Worm (Caenorhabditis elegans) whole organism, early embryonic: ENCODE results near the gene serp-1.2.

ENCODE experiments used
- B0310.2 ChIP-seq: sonication (generic microtip); optimal IDR thresholded peaks from 2 replicates; lab custom pipeline; 2016; ENCODE audit warnings: mild to moderate bottlenecking, missing genetic modification characterization, missing compliant biosample characterization
- F13C5.2 ChIP-seq: sonication (generic microtip); optimal IDR thresholded peaks from 2 replicates; lab custom pipeline; 2017; ENCODE audit warnings: mild to moderate bottlenecking, missing genetic modification characterization, inconsistent platforms, missing compliant biosample characterization
- aly-1 ChIP-seq: sonication (generic microtip); optimal IDR thresholded peaks from 2 replicates; lab custom pipeline; 2016; ENCODE audit warnings: missing genetic modification characterization, missing compliant biosample characterization
- ama-1 ChIP-seq: fragments of 150-350 bp; optimal IDR thresholded peaks from 2 replicates; lab custom pipeline; 2014
- ceh-13 ChIP-seq: fragments of 200-800 bp; sonication (Bioruptor generic); optimal IDR thresholded peaks from 2 replicates; lab custom pipeline; 2018; ENCODE audit warnings: mild to moderate bottlenecking, missing genetic modification characterization, missing compliant biosample characterization
- ceh-36 ChIP-seq: sonication (generic microtip); optimal IDR thresholded peaks from 2 replicates; lab custom pipeline; 2016; ENCODE audit warnings: missing genetic modification characterization, inconsistent platforms, missing compliant biosample characterization
- ets-7 ChIP-seq: sonication (generic microtip); optimal IDR thresholded peaks from 2 replicates; lab custom pipeline; 2016; ENCODE audit warnings: missing genotype, missing genetic modification characterization, missing compliant biosample characterization
- flt-1 ChIP-seq: fragments of 200-800 bp; sonication (Bioruptor generic); IDR thresholded peaks from 2 replicates; pipeline ENCODE4 v1.3.6; 2022; ENCODE audit warnings: missing genetic modification characterization, missing compliant biosample characterization
- hmbx-1 ChIP-seq: sonication (generic microtip); optimal IDR thresholded peaks from 2 replicates; lab custom pipeline; 2016; ENCODE audit warnings: mild to moderate bottlenecking, missing genetic modification characterization, missing compliant biosample characterization
- hmg-4 ChIP-seq: fragments of 200-800 bp; sonication (Bioruptor generic); optimal IDR thresholded peaks from 2 replicates; lab custom pipeline; 2018; ENCODE audit warnings: mild to moderate bottlenecking, missing genetic modification characterization, missing compliant biosample characterization
- hnd-1 ChIP-seq: sonication (generic microtip); optimal IDR thresholded peaks from 2 replicates; lab custom pipeline; 2016; ENCODE audit warnings: missing genetic modification characterization, missing compliant biosample characterization
- pes-1 ChIP-seq: fragments of 200-800 bp; sonication (Bioruptor generic); IDR thresholded peaks from 2 replicates; pipeline ENCODE4 v1.3.6; 2022; ENCODE audit warnings: missing genetic modification reagents, missing genetic modification characterization, missing compliant biosample characterization
- scrt-1 ChIP-seq: fragments of 200-800 bp; sonication (Bioruptor generic); IDR thresholded peaks from 2 replicates; pipeline ENCODE4 v1.3.6; 2022; ENCODE audit warnings: missing genetic modification characterization, missing compliant biosample characterization
- sea-1 ChIP-seq: fragments of 200-800 bp; sonication (Bioruptor generic); conservative IDR thresholded peaks from 2 replicates; pipeline ENCODE4 v1.3.6; 2022; ENCODE audit warnings: missing genetic modification characterization, missing compliant biosample characterization
- tbx-11 ChIP-seq: fragments of 200-800 bp; sonication (Bioruptor generic); IDR thresholded peaks from 2 replicates; pipeline ENCODE4 v1.3.6; 2022; ENCODE audit warnings: missing genetic modification characterization, missing compliant biosample characterization
- tbx-37 ChIP-seq: fragments of 200-800 bp; sonication (Bioruptor generic); conservative IDR thresholded peaks from 2 replicates; pipeline ENCODE4 v1.3.6; 2022; ENCODE audit warnings: missing genetic modification reagents, missing genetic modification characterization, missing compliant biosample characterization
- tra-4 ChIP-seq: sonication (generic microtip); optimal IDR thresholded peaks from 2 replicates; lab custom pipeline; 2017; ENCODE audit warnings: missing genetic modification characterization, missing compliant biosample characterization

Gene serp-1.2

DNA sequence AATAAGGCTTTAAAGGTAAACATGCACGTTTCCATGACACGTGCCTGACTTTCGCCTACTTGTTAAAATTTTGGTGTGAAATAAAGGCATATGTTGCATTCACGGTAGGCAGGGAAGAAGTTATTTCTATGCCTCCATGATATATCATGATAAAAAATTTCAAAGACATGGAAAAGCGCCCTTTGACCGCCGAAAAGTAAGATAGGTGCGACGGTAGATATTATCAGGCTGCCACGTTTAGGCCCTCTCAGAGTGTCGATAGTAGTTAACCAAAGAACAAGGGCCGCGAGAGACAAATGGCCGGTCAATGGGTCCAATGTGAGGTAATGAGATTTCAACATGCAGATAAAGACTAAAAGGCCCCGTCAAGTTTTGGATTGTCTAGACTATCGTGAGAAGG lies 17.7 kb downstream of the serp-1.2 start:
- TF ChIP-seq ets-7 (tag; lab: Kevin White, UChicago): no peak
- TF ChIP-seq ama-1 (lab: Kevin White, UChicago): no peak
- no peak for TF ChIP-seq ceh-13 (GFP tag; lab: Kevin White, UChicago)
- no peak for TF ChIP-seq sea-1 (GFP tag; lab: Robert Waterston, UW)
- no peak for TF ChIP-seq hmg-4
- TF ChIP-seq ceh-36 (tag; lab: Kevin White, UChicago): no peak
- TF ChIP-seq tra-4 (tag; lab: Kevin White, UChicago): no peak
- no peak for TF ChIP-seq flt-1 (GFP tag; lab: Robert Waterston, UW)

DNA sequence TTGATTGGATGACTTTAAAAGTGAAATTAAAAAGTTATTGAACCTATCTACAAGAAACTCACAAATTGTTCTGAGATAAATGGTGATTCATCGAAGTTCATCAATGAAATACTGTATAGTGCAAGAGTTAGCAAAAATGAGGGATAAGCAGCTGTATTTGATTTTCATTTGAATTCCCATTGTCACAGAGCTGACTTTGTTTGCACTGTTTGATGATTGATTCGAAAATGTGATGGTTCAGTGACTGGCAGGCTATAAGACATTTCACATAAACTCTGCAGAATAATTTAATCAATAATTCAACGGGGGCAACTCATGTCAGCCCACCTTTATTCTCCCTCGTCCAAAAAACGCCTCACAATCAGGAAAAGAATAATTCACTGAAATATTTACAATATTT lies 18.1 kb downstream of the serp-1.2 start, which contains the start of gene T09A12.8:
Gene T09A12.8 (minus strand): TSS at position 101 of the 400 bp plus-strand sequence.
- TF ChIP-seq tbx-37 (no peak), aly-1 (no peak), ceh-13 (GFP tag; lab: Kevin White, UChicago) (no peak), hnd-1 (tag; lab: Kevin White, UChicago) (no peak), ama-1 (lab: Kevin White, UChicago) (no peak), B0310.2 (tag; lab: Kevin White, UChicago) (no peak), sea-1 (GFP tag; lab: Robert Waterston, UW) (no peak), hmbx-1 (no peak)

DNA sequence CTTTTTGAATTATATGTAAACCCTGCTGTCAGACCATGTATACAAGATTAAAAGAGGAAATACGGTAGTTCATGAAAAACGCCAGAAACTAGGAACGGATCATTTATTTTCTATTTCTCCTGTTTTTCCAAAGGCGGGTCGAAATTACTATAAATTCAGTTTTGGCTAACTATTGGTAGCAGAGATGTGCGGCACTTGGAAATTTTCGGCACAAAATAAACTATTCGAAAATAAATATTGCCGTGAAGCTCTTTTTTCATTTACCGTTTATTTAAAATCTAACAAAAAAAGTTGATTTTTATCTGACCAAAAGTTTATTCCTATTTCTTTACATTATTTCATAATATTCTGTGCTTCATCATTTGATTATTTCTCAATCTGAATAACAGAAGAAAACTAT lies 18.6 kb downstream of the serp-1.2 start, which contains the start of gene T09A12.1:
Gene T09A12.1 (plus strand): TSS at position 301 of the 400 bp plus-strand sequence.
- TF ChIP-seq flt-1 (GFP tag; lab: Robert Waterston, UW) (no peak), ceh-13 (GFP tag; lab: Kevin White, UChicago) (no peak), tbx-37 (no peak), B0310.2 (tag; lab: Kevin White, UChicago) (no peak), hmbx-1 (no peak), ets-7 (tag; lab: Kevin White, UChicago) (no peak), hmg-4 (no peak), scrt-1 (GFP tag; lab: Robert Waterston, UW) (no peak), tra-4 (tag; lab: Kevin White, UChicago) (no peak), F13C5.2 (tag; lab: Kevin White, UChicago) (no peak), sea-1 (GFP tag; lab: Robert Waterston, UW) (no peak), ama-1 (lab: Kevin White, UChicago) (no peak), tbx-11 (no peak), pes-1 (GFP tag; lab: Robert Waterston, UW) (no peak), hnd-1 (tag; lab: Kevin White, UChicago) (no peak), ceh-36 (tag; lab: Kevin White, UChicago) (no peak), aly-1 (no peak)

DNA sequence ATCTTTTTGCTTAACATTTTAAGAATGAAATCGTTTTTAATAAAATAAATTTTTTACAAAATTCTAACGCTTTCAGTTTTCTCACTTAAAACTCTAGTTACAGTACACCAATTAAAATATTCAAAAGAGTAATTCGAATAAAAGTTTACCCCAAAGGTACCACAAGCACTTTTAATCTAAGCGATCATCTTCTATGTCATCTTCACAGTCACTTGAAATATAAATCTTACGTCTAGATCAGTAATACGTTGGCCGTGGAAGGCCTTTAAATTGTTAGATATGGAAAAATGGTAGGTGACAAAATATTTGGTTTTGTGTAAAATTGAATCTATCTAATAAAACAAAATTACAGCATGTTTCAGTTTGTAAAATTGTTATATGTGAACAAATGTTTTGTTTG lies 21.9 kb downstream of the serp-1.2 start:
- TF ChIP-seq pes-1 (GFP tag; lab: Robert Waterston, UW) (no peak), hmbx-1 (no peak), B0310.2 (tag; lab: Kevin White, UChicago) (no peak), flt-1 (GFP tag; lab: Robert Waterston, UW) (no peak), scrt-1 (GFP tag; lab: Robert Waterston, UW) (no peak), hmg-4 (no peak), ceh-13 (GFP tag; lab: Kevin White, UChicago) (no peak), tbx-37 (no peak), ama-1 (lab: Kevin White, UChicago) (no peak), sea-1 (GFP tag; lab: Robert Waterston, UW) (no peak), tbx-11 (no peak), tra-4 (tag; lab: Kevin White, UChicago) (no peak)

DNA sequence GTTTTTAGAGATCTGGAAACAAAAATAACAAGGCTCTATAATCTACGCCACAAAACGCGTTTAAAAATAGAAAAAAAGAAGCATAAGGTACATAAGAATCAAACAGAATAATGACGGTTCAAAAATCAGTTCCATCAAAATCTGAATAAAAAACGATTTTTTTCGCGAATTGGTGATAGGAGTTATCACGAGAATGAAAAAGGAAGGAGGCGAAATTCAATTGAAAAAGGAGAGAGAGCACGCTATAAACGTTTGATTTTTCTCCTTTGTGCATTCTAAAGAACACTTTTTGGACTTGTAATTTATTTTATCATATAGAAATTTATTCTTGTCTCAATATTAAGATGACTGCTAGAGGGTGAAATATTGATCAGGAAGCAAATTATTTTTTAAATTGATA lies 25.9 kb downstream of the serp-1.2 start:
- TF ChIP-seq ceh-13 (GFP tag; lab: Kevin White, UChicago): no peak
- no peak for TF ChIP-seq ceh-36 (tag; lab: Kevin White, UChicago)
- no peak for TF ChIP-seq tbx-37
- no peak for TF ChIP-seq hmg-4
- TF ChIP-seq hmbx-1: no peak
- TF ChIP-seq aly-1: no peak
- no peak for TF ChIP-seq flt-1 (GFP tag; lab: Robert Waterston, UW)
- TF ChIP-seq sea-1 (GFP tag; lab: Robert Waterston, UW): no peak
- no peak for TF ChIP-seq ets-7 (tag; lab: Kevin White, UChicago)

DNA sequence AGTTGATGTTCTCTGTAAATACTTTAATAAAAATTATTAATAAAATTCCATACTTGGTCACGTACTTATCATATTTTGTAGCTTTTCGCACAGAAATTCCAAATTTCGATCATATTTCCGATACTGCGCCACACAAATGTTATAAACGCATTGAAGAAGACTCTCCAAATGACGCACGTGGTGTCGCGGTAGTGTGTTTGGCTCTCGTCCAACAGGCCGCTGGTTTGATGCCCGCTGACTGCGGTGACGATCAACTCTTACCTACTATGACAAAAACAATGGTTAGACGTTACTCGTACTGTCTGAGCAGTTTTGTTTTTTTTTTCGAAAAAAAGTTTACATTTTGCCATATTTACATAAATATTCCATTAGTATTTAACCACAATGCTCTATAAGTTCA lies 27.4 kb downstream of the serp-1.2 start:
- TF ChIP-seq ets-7 (tag; lab: Kevin White, UChicago) (peak; percentile 81), B0310.2 (tag; lab: Kevin White, UChicago) (peak; percentile 97), hnd-1 (tag; lab: Kevin White, UChicago) (peak; percentile 93), F13C5.2 (tag; lab: Kevin White, UChicago) (peak; percentile 98), pes-1 (GFP tag; lab: Robert Waterston, UW) (peak; percentile 97), hmg-4 (no peak), scrt-1 (GFP tag; lab: Robert Waterston, UW) (peak; percentile 96; the same call in 1 of the 2 replicates), tra-4 (tag; lab: Kevin White, UChicago) (peak; percentile 91), tbx-37 (peak; percentile 95), ama-1 (lab: Kevin White, UChicago) (no peak), flt-1 (GFP tag; lab: Robert Waterston, UW) (peak; percentile 99), aly-1 (peak; percentile 91), hmbx-1 (peak; percentile 92), ceh-36 (tag; lab: Kevin White, UChicago) (peak; percentile 97), ceh-13 (GFP tag; lab: Kevin White, UChicago) (peak; percentile 97), tbx-11 (peak; percentile 96), sea-1 (GFP tag; lab: Robert Waterston, UW) (peak; percentile 95)

DNA sequence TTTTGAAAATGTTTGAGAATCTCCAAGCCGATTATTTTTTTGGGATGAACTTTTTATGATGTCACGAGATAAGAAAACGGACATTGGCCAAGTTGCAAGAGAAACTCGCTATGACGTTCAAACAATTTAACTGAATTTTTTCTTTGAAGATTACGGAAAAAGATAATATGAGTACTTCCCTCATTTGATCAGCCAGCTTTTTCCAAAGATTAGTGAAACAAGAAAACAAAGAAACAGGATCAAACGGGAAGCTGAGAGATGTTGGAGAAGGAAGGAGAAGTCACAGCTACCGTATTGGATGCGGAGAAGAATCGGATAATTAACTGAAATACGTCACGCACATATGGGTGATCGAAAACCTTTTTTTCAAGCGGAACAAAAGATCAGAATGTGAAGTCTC lies 28.7 kb downstream of the serp-1.2 start:
- TF ChIP-seq hmbx-1 (no peak), hmg-4 (no peak), B0310.2 (tag; lab: Kevin White, UChicago) (no peak), aly-1 (no peak)

DNA sequence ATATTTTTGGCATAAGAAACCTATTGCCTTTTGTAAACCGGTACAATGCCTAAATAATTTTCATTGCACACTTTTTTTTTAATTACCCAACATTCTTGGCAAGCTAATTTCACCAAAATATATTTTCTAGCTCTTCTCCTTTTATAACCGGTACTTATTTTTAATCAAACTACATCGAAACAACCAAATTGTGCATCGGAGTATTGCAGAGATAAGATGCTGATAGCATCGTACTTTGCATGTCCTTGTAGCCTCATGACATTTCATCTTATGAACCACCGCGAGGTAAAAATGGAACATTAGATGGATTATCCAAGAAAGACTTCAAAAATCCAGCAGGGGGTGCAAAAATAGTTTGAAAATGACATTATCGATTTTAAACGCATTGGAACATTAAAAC lies 29.7 kb downstream of the serp-1.2 start:
- TF ChIP-seq ceh-13 (GFP tag; lab: Kevin White, UChicago): no peak
- TF ChIP-seq B0310.2 (tag; lab: Kevin White, UChicago): no peak
- TF ChIP-seq F13C5.2 (tag; lab: Kevin White, UChicago): no peak
- TF ChIP-seq ets-7 (tag; lab: Kevin White, UChicago): no peak
- no peak for TF ChIP-seq aly-1
- TF ChIP-seq tbx-37: no peak
- no peak for TF ChIP-seq tra-4 (tag; lab: Kevin White, UChicago)
- TF ChIP-seq ceh-36 (tag; lab: Kevin White, UChicago): no peak
- TF ChIP-seq tbx-11: no peak
- TF ChIP-seq flt-1 (GFP tag; lab: Robert Waterston, UW): no peak
- no peak for TF ChIP-seq hmg-4
- no peak for TF ChIP-seq sea-1 (GFP tag; lab: Robert Waterston, UW)
- TF ChIP-seq pes-1 (GFP tag; lab: Robert Waterston, UW): no peak
